Worm (Caenorhabditis elegans): ENCODE measurements around the gene C05D11.1.

The C05D11.1 gene

ce11 chrIII:6431766-6432228 lies 4.6 kb upstream of the C05D11.1 start, which contains the start of the genes mrps-17 and txdc-9 (continued):
- TF ChIP-seq lin-1 (GFP tag; IDR thresholded peaks at IDR 0.05) (no peak), nhr-42 (GFP tag; IDR thresholded peaks at IDR 0.05) (no peak), lin-13 (GFP tag; optimal IDR thresholded peaks at IDR 0.05) (peak; percentile 31), nhr-76 (tag; optimal IDR thresholded peaks at IDR 0.05) (no peak), zip-2 (tag; optimal IDR thresholded peaks at IDR 0.05) (no peak), lir-3 (tag; optimal IDR thresholded peaks at IDR 0.05) (no peak), lin-15B (tag; optimal IDR thresholded peaks at IDR 0.05) (no peak), nhr-41 (GFP tag; IDR thresholded peaks at IDR 0.05) (no peak), ceh-62 (tag; optimal IDR thresholded peaks at IDR 0.05) (no peak), nhr-237 (tag; optimal IDR thresholded peaks at IDR 0.05) (no peak), tra-1 (GFP tag; IDR thresholded peaks at IDR 0.05) (no peak), F26F4.8 (GFP tag; conservative IDR thresholded peaks at IDR 0.05) (no peak), F37D6.2 (tag; optimal IDR thresholded peaks at IDR 0.05) (peak; percentile 21), Y75B8A.6 (GFP tag; IDR thresholded peaks at IDR 0.05) (no peak), madf-9 (GFP tag; conservative IDR thresholded peaks at IDR 0.05) (no peak), ztf-7 (tag; optimal IDR thresholded peaks at IDR 0.05) (no peak), aly-2 (tag; optimal IDR thresholded peaks at IDR 0.05) (no peak), dve-1 (tag; optimal IDR thresholded peaks at IDR 0.05; ENCODE audit: insufficient read depth) (peak; percentile 71), nhr-48 (tag; optimal IDR thresholded peaks at IDR 0.05) (no peak), T20F7.1 (GFP tag; optimal IDR thresholded peaks at IDR 0.05) (no peak)

- TF ChIP-seq aha-1 (tag) (peak; percentile 3), hlh-11 (tag; optimal IDR thresholded peaks at IDR 0.05) (no peak), Y48G9A.11 (GFP tag; IDR thresholded peaks at IDR 0.05) (0 out of 2 replicates have a peak, but pooled peaks have one; percentile 17), lin-38 (GFP tag; IDR thresholded peaks at IDR 0.05) (0 out of 2 replicates have a peak, but pooled peaks have one; percentile 31), zfp-3 (GFP tag; conservative IDR thresholded peaks at IDR 0.05) (no peak), lin-39 (tag; optimal IDR thresholded peaks at IDR 0.05) (no peak), hmg-1.1 (GFP tag; IDR thresholded peaks at IDR 0.05) (no peak), dmd-8 (GFP tag; IDR thresholded peaks at IDR 0.05) (no peak), cey-2 (tag; optimal IDR thresholded peaks at IDR 0.05; ENCODE audit: borderline replicate concordance, insufficient read depth) (no peak), ces-1 (GFP tag; optimal IDR thresholded peaks at IDR 0.05) (no peak), ama-1 (optimal IDR thresholded peaks at IDR 0.05) (peak; percentile 17)
These were observed 3.5 kb upstream of the C05D11.1 start, which contains the start of gene vps-16 for ce11 chrIII:6432939-6433338. Gene vps-16 (plus strand): TSS chrIII:6433239.

ce11 chrIII:6439854-6440253 lies 3.4 kb downstream of the C05D11.1 start:
- TF ChIP-seq pha-4 (GFP tag; IDR thresholded peaks at IDR 0.05) (0 out of 2 replicates have a peak, but pooled peaks have one; percentile 47), pha-4 (tag; optimal IDR thresholded peaks at IDR 0.05) (no peak), php-3 (GFP tag; IDR thresholded peaks at IDR 0.05) (no peak), ama-1 (optimal IDR thresholded peaks at IDR 0.05) (peak; percentile 35), unc-130 (GFP tag; optimal IDR thresholded peaks at IDR 0.05) (no peak), zip-2 (tag; optimal IDR thresholded peaks at IDR 0.05) (no peak), spr-3 (GFP tag; optimal IDR thresholded peaks at IDR 0.05) (no peak), ceh-82 (tag; optimal IDR thresholded peaks at IDR 0.05) (no peak), lin-38 (GFP tag; IDR thresholded peaks at IDR 0.05) (peak; percentile 47; the same call in 1 of the 2 replicates), tra-1 (GFP tag; IDR thresholded peaks at IDR 0.05) (no peak)

All from whole organism, L4 larva.